Worm (Caenorhabditis elegans) whole organism, L4 larva: ENCODE measurements around the gene irk-2.

Source experiments
- F10B5.3 ChIP-seq: sonication (generic microtip); optimal IDR thresholded peaks from 2 replicates; lab custom pipeline; 2016; ENCODE audit warnings: mild to moderate bottlenecking, missing genetic modification characterization, missing compliant biosample characterization
- F26F4.8 ChIP-seq: fragments of 200-800 bp; sonication (Bioruptor generic); conservative IDR thresholded peaks from 2 replicates; pipeline ENCODE4 v1.3.6; 2022; ENCODE audit warnings: missing genetic modification characterization, missing compliant biosample characterization
- F44E2.7 ChIP-seq: fragments of 200-800 bp; sonication (Bioruptor generic); IDR thresholded peaks from 2 replicates; pipeline ENCODE4 v2.1.2; 2022; ENCODE audit warnings: missing genetic modification characterization, missing compliant biosample characterization
- F49E8.2 ChIP-seq: sonication (generic microtip); optimal IDR thresholded peaks from 2 replicates; lab custom pipeline; 2016; ENCODE audit warnings: missing compliant biosample characterization, mild to moderate bottlenecking, missing genetic modification characterization, borderline replicate concordance
- R02D3.7 ChIP-seq: fragments of 150-350 bp; sonication (generic microtip); optimal IDR thresholded peaks from 3 replicates; lab custom pipeline; 2014; ENCODE audit warnings: missing biosample characterization, missing genetic modification characterization
- T20F7.1 ChIP-seq: fragments of 200-800 bp; sonication (Bioruptor generic); optimal IDR thresholded peaks from 2 replicates; lab custom pipeline; 2018; ENCODE audit warnings: mild to moderate bottlenecking, missing genetic modification characterization, missing compliant biosample characterization
- T26A8.4 ChIP-seq: fragments of 200-800 bp; sonication (Bioruptor generic); IDR thresholded peaks from 2 replicates; pipeline ENCODE4 v1.3.6; 2022; ENCODE audit warnings: missing genetic modification characterization, missing compliant biosample characterization
- Y105C5A.15 ChIP-seq: fragments of 200-800 bp; sonication (Bioruptor generic); IDR thresholded peaks from 2 replicates; pipeline ENCODE4 v1.3.6; 2022; ENCODE audit warnings: missing genetic modification characterization, missing compliant biosample characterization
- Y5F2A.4 ChIP-seq: fragments of 200-800 bp; sonication (Bioruptor generic); optimal IDR thresholded peaks from 2 replicates; lab custom pipeline; 2018; ENCODE audit warnings: mild to moderate bottlenecking, missing genetic modification characterization, missing compliant biosample characterization
- ZK546.5 ChIP-seq, 2 experiments: sonication (generic microtip); optimal IDR thresholded peaks; 2 replicates each; lab custom pipeline; 2017; ENCODE audit warnings: missing biosample characterization in 2 of 2, missing genetic modification characterization in 2 of 2
- aha-1 ChIP-seq: fragments of 150-350 bp; peaks from one replicate; lab custom pipeline; 2014; ENCODE audit warnings: missing biosample characterization, missing genetic modification characterization
- aly-2 ChIP-seq: sonication (generic microtip); optimal IDR thresholded peaks from 2 replicates; lab custom pipeline; 2018; ENCODE audit warnings: missing biosample characterization, missing genetic modification characterization
- arid-1 ChIP-seq: fragments of 200-800 bp; sonication (Bioruptor generic); conservative IDR thresholded peaks from 2 replicates; pipeline ENCODE4 v1.3.6; 2022; ENCODE audit warnings: missing genetic modification reagents, missing genetic modification characterization, missing compliant biosample characterization
- ceh-28 ChIP-seq: fragments of 150-350 bp; optimal IDR thresholded peaks from 2 replicates; lab custom pipeline; 2014; ENCODE audit warnings: missing biosample characterization, missing genetic modification reagents, missing genetic modification characterization
- ceh-44 ChIP-seq: fragments of 200-800 bp; sonication (Bioruptor generic); IDR thresholded peaks from 2 replicates; pipeline ENCODE4 v1.3.6; 2022; ENCODE audit warnings: missing genetic modification reagents, missing genetic modification characterization, missing compliant biosample characterization
- ceh-62 ChIP-seq: sonication (generic microtip); optimal IDR thresholded peaks from 2 replicates; lab custom pipeline; 2017; ENCODE audit warnings: missing biosample characterization, missing genetic modification characterization
- ceh-82 ChIP-seq: sonication (generic microtip); optimal IDR thresholded peaks from 2 replicates; lab custom pipeline; 2017; ENCODE audit warnings: missing biosample characterization, missing genetic modification characterization
- ces-1 ChIP-seq: fragments of 150-350 bp; sonication (generic microtip); optimal IDR thresholded peaks from 4 replicates; lab custom pipeline; 2014; ENCODE audit warnings: missing biosample characterization, missing genetic modification reagents, missing genetic modification characterization
- daf-19 ChIP-seq: fragments of 200-800 bp; sonication (Bioruptor generic); conservative IDR thresholded peaks from 2 replicates; pipeline ENCODE4 v1.3.6; 2022; ENCODE audit warnings: missing genetic modification characterization, missing compliant biosample characterization
- dpl-1 ChIP-seq: fragments of 150-350 bp; optimal IDR thresholded peaks from 2 replicates; lab custom pipeline; 2014; ENCODE audit warnings: missing biosample characterization, missing genetic modification reagents, missing genetic modification characterization
- duxl-1 ChIP-seq: sonication (generic microtip); optimal IDR thresholded peaks from 2 replicates; lab custom pipeline; 2016; ENCODE audit warnings: mild to moderate bottlenecking, missing genetic modification characterization, moderate library complexity, missing compliant biosample characterization; ENCODE audit not compliant: poor library complexity
- dve-1 ChIP-seq: sonication (generic microtip); optimal IDR thresholded peaks from 2 replicates; lab custom pipeline; 2017; ENCODE audit warnings: antibody characterized with exemption, mild to moderate bottlenecking, missing genetic modification characterization, missing compliant biosample characterization; ENCODE audit not compliant: insufficient read depth
- fkh-10 ChIP-seq: fragments of 150-350 bp; optimal IDR thresholded peaks from 2 replicates; lab custom pipeline; 2014; ENCODE audit warnings: missing biosample characterization, missing genetic modification reagents, missing genetic modification characterization
- fos-1 ChIP-seq: fragments of 150-350 bp; optimal IDR thresholded peaks from 2 replicates; lab custom pipeline; 2014; ENCODE audit warnings: missing biosample characterization, missing genetic modification characterization
- gei-8 ChIP-seq: fragments of 200-800 bp; sonication (Bioruptor generic); optimal IDR thresholded peaks from 2 replicates; lab custom pipeline; 2018; ENCODE audit warnings: mild to moderate bottlenecking, missing genetic modification characterization, missing compliant biosample characterization
- hif-1 ChIP-seq, 2 experiments: sonication (generic microtip); optimal IDR thresholded peaks; 2 replicates each; lab custom pipeline; 2016 to 2017; ENCODE audit warnings: missing compliant biosample characterization in 2 of 2, missing genetic modification characterization in 2 of 2, missing genetic modification reagents in 2 of 2, missing genotype in 2 of 2, mild to moderate bottlenecking in 1 of 2
- hlh-30 ChIP-seq: sonication (generic microtip); optimal IDR thresholded peaks from 2 replicates; lab custom pipeline; 2017; ENCODE audit warnings: antibody characterized with exemption, mild to moderate bottlenecking, missing genetic modification characterization, missing compliant biosample characterization; ENCODE audit not compliant: insufficient read depth
- hmg-1.1 ChIP-seq: fragments of 200-800 bp; sonication (Bioruptor generic); IDR thresholded peaks from 2 replicates; pipeline ENCODE4 v1.3.6; 2022; ENCODE audit warnings: missing genetic modification reagents, missing genetic modification characterization, missing compliant biosample characterization
- jun-1 ChIP-seq: fragments of 150-350 bp; optimal IDR thresholded peaks from 2 replicates; lab custom pipeline; 2014; ENCODE audit warnings: missing biosample characterization, missing genetic modification reagents, missing genetic modification characterization
- lin-1 ChIP-seq: fragments of 200-800 bp; sonication (Bioruptor generic); IDR thresholded peaks from 2 replicates; pipeline ENCODE4 v1.3.6; 2022; ENCODE audit warnings: missing genetic modification reagents, missing genetic modification characterization, missing compliant biosample characterization
- lin-29 ChIP-seq: fragments of 200-800 bp; sonication (Bioruptor generic); IDR thresholded peaks from 2 replicates; pipeline ENCODE4 v1.3.6; 2022; ENCODE audit warnings: missing genetic modification reagents, missing genetic modification characterization, missing compliant biosample characterization
- lsy-2 ChIP-seq, 2 experiments: fragments of 150-350 bp in 1 of 2; sonication (generic microtip) in 1 of 2; optimal IDR thresholded peaks; 2 replicates each; lab custom pipeline; 2014 to 2017; ENCODE audit warnings: missing biosample characterization in 2 of 2, missing genetic modification characterization in 2 of 2
- madf-9 ChIP-seq: fragments of 200-800 bp; sonication (Bioruptor generic); conservative IDR thresholded peaks from 2 replicates; pipeline ENCODE4 v1.3.6; 2022; ENCODE audit warnings: missing genetic modification reagents, missing genetic modification characterization, missing compliant biosample characterization
- mdt-29 ChIP-seq: fragments of 200-800 bp; sonication (Bioruptor generic); IDR thresholded peaks from 2 replicates; pipeline ENCODE4 v1.3.6; 2022; ENCODE audit warnings: missing genetic modification reagents, missing genetic modification characterization, missing compliant biosample characterization
- mxl-3 ChIP-seq: fragments of 200-800 bp; sonication (Bioruptor generic); optimal IDR thresholded peaks from 2 replicates; lab custom pipeline; 2018; ENCODE audit warnings: mild to moderate bottlenecking, missing genetic modification characterization, missing compliant biosample characterization
- nhr-10 ChIP-seq: fragments of 150-350 bp; optimal IDR thresholded peaks from 2 replicates; lab custom pipeline; 2014; ENCODE audit warnings: missing biosample characterization, missing genetic modification characterization
- nhr-111 ChIP-seq: fragments of 200-800 bp; sonication (Bioruptor generic); optimal IDR thresholded peaks from 2 replicates; lab custom pipeline; 2018; ENCODE audit warnings: mild to moderate bottlenecking, missing genetic modification characterization, missing compliant biosample characterization
- nhr-28 ChIP-seq: fragments of 150-350 bp; optimal IDR thresholded peaks from 2 replicates; lab custom pipeline; 2014; ENCODE audit warnings: missing biosample characterization, missing genetic modification characterization
- nhr-76 ChIP-seq: fragments of 150-350 bp; optimal IDR thresholded peaks from 2 replicates; lab custom pipeline; 2014; ENCODE audit warnings: missing biosample characterization, missing genetic modification characterization
- nhr-77 ChIP-seq: fragments of 150-350 bp; optimal IDR thresholded peaks from 2 replicates; lab custom pipeline; 2014; ENCODE audit warnings: missing biosample characterization, missing genetic modification characterization
- pqm-1 ChIP-seq: sonication (generic microtip); optimal IDR thresholded peaks from 2 replicates; lab custom pipeline; 2017; ENCODE audit warnings: missing biosample characterization, missing genetic modification characterization
- saeg-2 ChIP-seq: fragments of 200-800 bp; sonication (Bioruptor generic); IDR thresholded peaks from 2 replicates; pipeline ENCODE4 v1.3.6; 2022; ENCODE audit warnings: missing genetic modification reagents, missing genetic modification characterization, missing compliant biosample characterization
- sdz-12 ChIP-seq: fragments of 200-800 bp; sonication (Bioruptor generic); optimal IDR thresholded peaks from 2 replicates; lab custom pipeline; 2018; ENCODE audit warnings: mild to moderate bottlenecking, missing genetic modification characterization, missing compliant biosample characterization
- skn-1 ChIP-seq: fragments of 150-350 bp; optimal IDR thresholded peaks from 2 replicates; lab custom pipeline; 2014; ENCODE audit warnings: missing biosample characterization, missing genetic modification characterization
- snpc-1.2 ChIP-seq: fragments of 200-800 bp; sonication (Bioruptor generic); IDR thresholded peaks from 2 replicates; pipeline ENCODE4 v1.3.6; 2022; ENCODE audit warnings: missing genetic modification reagents, missing genetic modification characterization, missing compliant biosample characterization
- spr-1 ChIP-seq: sonication (generic microtip); optimal IDR thresholded peaks from 2 replicates; lab custom pipeline; 2016; ENCODE audit warnings: mild to moderate bottlenecking, missing genetic modification characterization, missing compliant biosample characterization
- tag-97 ChIP-seq: fragments of 200-800 bp; sonication (Bioruptor generic); IDR thresholded peaks from 2 replicates; pipeline ENCODE4 v1.3.6; 2022; ENCODE audit warnings: missing genetic modification characterization, missing compliant biosample characterization
- unc-39 ChIP-seq: sonication (generic microtip); optimal IDR thresholded peaks from 2 replicates; lab custom pipeline; 2017; ENCODE audit warnings: missing biosample characterization, missing genetic modification characterization
- vab-7 ChIP-seq: fragments of 200-800 bp; sonication (Bioruptor generic); IDR thresholded peaks from 2 replicates; pipeline ENCODE4 v1.3.6; 2022; ENCODE audit warnings: missing genetic modification reagents, missing genetic modification characterization, missing compliant biosample characterization
- zag-1 ChIP-seq: fragments of 150-350 bp; optimal IDR thresholded peaks from 2 replicates; lab custom pipeline; 2014; ENCODE audit warnings: missing biosample characterization, missing genetic modification characterization
- zfp-2 ChIP-seq: sonication (generic microtip); optimal IDR thresholded peaks from 2 replicates; lab custom pipeline; 2016; ENCODE audit warnings: mild to moderate bottlenecking, missing genetic modification characterization, missing compliant biosample characterization
- zfp-3 ChIP-seq: fragments of 200-800 bp; sonication (Bioruptor generic); conservative IDR thresholded peaks from 2 replicates; pipeline ENCODE4 v1.3.6; 2022; ENCODE audit warnings: missing genetic modification reagents, missing genetic modification characterization, missing compliant biosample characterization
- ztf-11 ChIP-seq: fragments of 150-350 bp; optimal IDR thresholded peaks from 2 replicates; lab custom pipeline; 2014; ENCODE audit warnings: missing biosample characterization, missing genetic modification characterization

The irk-2 gene

ce11 chrX:760579-760978 is 46.3 kb upstream of the irk-2 start (continued):
- no peak for TF ChIP-seq aly-2 (tag; lab: Kevin White, UChicago)
- no peak for TF ChIP-seq ztf-11 (tag; lab: Kevin White, UChicago)
- no peak for TF ChIP-seq nhr-111 (GFP tag; lab: Kevin White, UChicago)
- TF ChIP-seq T26A8.4 (GFP tag; lab: Robert Waterston, UW) = no peak
- no peak for TF ChIP-seq duxl-1 (tag; lab: Kevin White, UChicago)
- no peak for TF ChIP-seq R02D3.7 (tag; lab: Kevin White, UChicago)
- no peak for TF ChIP-seq mdt-29 (GFP tag; lab: Robert Waterston, UW)
- no peak for TF ChIP-seq saeg-2 (GFP tag; lab: Robert Waterston, UW)
- no peak for TF ChIP-seq nhr-76
- TF ChIP-seq hmg-1.1 = 0 out of 2 replicates have a peak, but pooled peaks have one; percentile 37
- TF ChIP-seq ZK546.5 (tag; optimal IDR thresholded peaks at IDR 0.05; lab: Kevin White, UChicago) = no peak
- TF ChIP-seq fos-1 (tag; lab: Kevin White, UChicago) = no peak
- TF ChIP-seq zfp-2 (tag; lab: Kevin White, UChicago) = no peak
- TF ChIP-seq zag-1 (tag; lab: Kevin White, UChicago) = no peak
- no peak for TF ChIP-seq pqm-1 (tag; lab: Kevin White, UChicago)
- TF ChIP-seq ceh-44 (GFP tag; lab: Robert Waterston, UW) = no peak
- no peak for TF ChIP-seq lin-1 (GFP tag; lab: Robert Waterston, UW)
- no peak for TF ChIP-seq arid-1 (GFP tag; lab: Robert Waterston, UW)
- TF ChIP-seq F10B5.3 = no peak
- TF ChIP-seq skn-1 (tag; lab: Kevin White, UChicago) = no peak
- no peak for TF ChIP-seq F44E2.7 (GFP tag; lab: Robert Waterston, UW)
- TF ChIP-seq hlh-30 (tag; lab: Kevin White, UChicago) = peak; percentile 39
- peak; percentile 19 for TF ChIP-seq mxl-3 (GFP tag; lab: Kevin White, UChicago)
- TF ChIP-seq Y105C5A.15 (GFP tag; lab: Robert Waterston, UW) = no peak
- no peak for TF ChIP-seq ces-1 (GFP tag; lab: Kevin White, UChicago)
- no peak for TF ChIP-seq Y5F2A.4 (GFP tag; lab: Kevin White, UChicago)
- no peak for TF ChIP-seq dpl-1 (GFP tag; lab: Kevin White, UChicago)
- TF ChIP-seq daf-19 = no peak
- no peak for TF ChIP-seq gei-8 (GFP tag; lab: Kevin White, UChicago)
- TF ChIP-seq nhr-77 = no peak
- TF ChIP-seq snpc-1.2 (GFP tag; lab: Robert Waterston, UW) = no peak
- no peak for TF ChIP-seq F49E8.2 (tag; lab: Kevin White, UChicago)
- peak; percentile 26 for TF ChIP-seq dve-1 (tag; lab: Kevin White, UChicago)
- TF ChIP-seq unc-39 = no peak
- TF ChIP-seq ceh-62 = no peak
- no peak for TF ChIP-seq nhr-10 (tag; lab: Kevin White, UChicago)
- TF ChIP-seq zfp-3 (GFP tag; lab: Robert Waterston, UW) = no peak
- peak; percentile 98 for TF ChIP-seq aha-1
- no peak for TF ChIP-seq spr-1
- TF ChIP-seq madf-9 (GFP tag; lab: Robert Waterston, UW) = no peak
- no peak for TF ChIP-seq nhr-28
- no peak for TF ChIP-seq T20F7.1 (GFP tag; lab: Kevin White, UChicago)
- no peak for TF ChIP-seq ceh-82 (tag; lab: Kevin White, UChicago)
- no peak for TF ChIP-seq lin-29 (GFP tag; lab: Robert Waterston, UW)
- TF ChIP-seq sdz-12 (GFP tag; lab: Kevin White, UChicago) = no peak
- peak; percentile 14 for TF ChIP-seq fkh-10 (GFP tag; lab: Kevin White, UChicago)
- peak in 1 of 2 experiments; percentile 50 for TF ChIP-seq lsy-2 (tag; optimal IDR thresholded peaks at IDR 0.05; lab: Kevin White, UChicago)
- no peak for TF ChIP-seq vab-7 (GFP tag; lab: Robert Waterston, UW)
- TF ChIP-seq jun-1 (tag; lab: Kevin White, UChicago) = no peak
- TF ChIP-seq hif-1 (tag; optimal IDR thresholded peaks at IDR 0.05; lab: Kevin White, UChicago) = no peak
- no peak for TF ChIP-seq ceh-28 (tag; lab: Kevin White, UChicago)
- no peak for TF ChIP-seq F26F4.8 (GFP tag; lab: Robert Waterston, UW)
- TF ChIP-seq tag-97 (GFP tag; lab: Robert Waterston, UW) = no peak
- TF ChIP-seq, all 104 proteins: peak for 14
